Worm (Caenorhabditis elegans): ENCODE data around the gene col-93.

DNA sequence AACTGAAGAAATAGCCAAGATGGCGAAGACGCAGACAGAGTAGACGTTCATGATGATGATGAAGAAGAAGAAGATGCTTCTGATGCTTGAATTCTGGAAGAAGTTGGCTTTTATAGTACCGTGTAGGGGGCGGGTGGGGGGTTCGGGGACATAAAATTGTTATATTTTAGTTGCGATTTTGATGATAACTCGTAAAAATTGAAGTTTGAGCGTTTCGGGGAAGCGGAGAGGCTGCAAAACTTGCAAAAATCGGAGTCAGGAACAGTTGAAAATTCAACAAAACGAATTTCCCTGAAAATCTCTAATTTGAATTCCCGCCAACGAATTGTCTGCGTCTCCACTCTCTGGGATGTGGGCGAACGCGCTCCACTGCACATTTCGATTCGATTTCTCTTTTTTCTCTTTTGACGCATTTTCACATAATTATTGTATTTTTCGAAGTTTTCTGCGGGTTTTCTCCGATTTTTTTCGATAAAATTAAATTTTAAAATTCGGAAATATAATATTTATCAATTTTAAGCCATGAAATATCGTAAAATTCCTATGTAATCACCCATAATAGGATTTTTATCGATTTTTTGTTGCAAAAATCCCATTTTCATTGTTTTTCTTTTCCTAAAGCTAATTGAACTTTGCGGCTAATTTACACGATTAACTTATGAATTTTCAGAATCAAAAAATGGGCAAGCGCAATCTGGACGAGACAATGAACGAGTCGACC lies 22.3 kb upstream of the col-93 start, which contains the start of the genes fipr-17 and Y48A6B.3:
- no peak for TF ChIP-seq mdt-29 (GFP tag; IDR thresholded peaks at IDR 0.05)
- TF ChIP-seq lsy-2 (tag; optimal IDR thresholded peaks at IDR 0.05), result peak in 1 of 2 experiments; percentile 91
- TF ChIP-seq pha-4 (GFP tag; IDR thresholded peaks at IDR 0.05), result no peak
- no peak for TF ChIP-seq pha-4 (tag; optimal IDR thresholded peaks at IDR 0.05)
- TF ChIP-seq dve-1 (tag; optimal IDR thresholded peaks at IDR 0.05; ENCODE audit: insufficient read depth), result peak; percentile 80
- peak; percentile 39 for TF ChIP-seq unc-130 (GFP tag; optimal IDR thresholded peaks at IDR 0.05)
- no peak for TF ChIP-seq ceh-44 (GFP tag; IDR thresholded peaks at IDR 0.05)
